Fruit fly (Drosophila melanogaster): ENCODE measurements around the gene CG3226.

CG3226 gene

dm6 chrX:6662876-6663551 lies 9.0 kb upstream of the CG3226 start (continued):
- TF ChIP-seq CG17829 (tag; optimal IDR thresholded peaks at IDR 0.05) (peak; percentile 25), CG6272 (GFP tag; IDR thresholded peaks at IDR 0.05) (no peak), lilli (GFP tag; optimal IDR thresholded peaks at IDR 0.05) (peak; percentile 30), ranshi (GFP tag; IDR thresholded peaks at IDR 0.05) (peak; percentile 38; the same call in 1 of the 2 replicates), CG13624 (GFP tag; optimal IDR thresholded peaks at IDR 0.05) (peak; percentile 17), vvl (GFP tag; IDR thresholded peaks at IDR 0.05) (peak; percentile 47), eve (GFP tag; optimal IDR thresholded peaks at IDR 0.05) (peak in 1 of 2 experiments; percentile 59), lab (GFP tag; optimal IDR thresholded peaks at IDR 0.05) (peak; percentile 58), CG18599 (GFP tag; optimal IDR thresholded peaks at IDR 0.05) (peak; percentile 49), CG10654 (GFP tag; optimal IDR thresholded peaks at IDR 0.05) (peak; percentile 22), repo (GFP tag; optimal IDR thresholded peaks at IDR 0.05) (no peak), row (GFP tag; IDR thresholded peaks at IDR 0.05) (peak; percentile 68), dpn (GFP tag; optimal IDR thresholded peaks at IDR 0.05) (peak; percentile 30 to 58), Med (GFP tag) (peak; percentile 84), Mrtf (GFP tag; IDR thresholded peaks at IDR 0.05) (0 out of 3 replicates have a peak, but pooled peaks have one; percentile 32), CG17328 (GFP tag; IDR thresholded peaks at IDR 0.05) (peak; percentile 35; the same call in 1 of the 2 replicates), CG4282 (GFP tag; optimal IDR thresholded peaks at IDR 0.05) (no peak), dmrt99B (tag; optimal IDR thresholded peaks at IDR 0.05) (peak; percentile 58), CG6689 (GFP tag; IDR thresholded peaks at IDR 0.05) (peak; percentile 53; the same call in 1 of the 2 replicates), slbo (GFP tag; IDR thresholded peaks at IDR 0.05) (peak; percentile 65), oc (tag; optimal IDR thresholded peaks at IDR 0.05) (peak; percentile 9), CG11560 (tag; IDR thresholded peaks at IDR 0.05) (no peak), CG31388 (GFP tag; optimal IDR thresholded peaks at IDR 0.05) (no peak), Abd-B (GFP tag; optimal IDR thresholded peaks at IDR 0.05) (peak; percentile 18), dm (GFP tag; optimal IDR thresholded peaks at IDR 0.05) (peak; percentile 18), Mad (GFP tag; optimal IDR thresholded peaks at IDR 0.05) (peak; percentile 35), chif (GFP tag; optimal IDR thresholded peaks at IDR 0.05) (peak; percentile 19 to 21), grau (tag; optimal IDR thresholded peaks at IDR 0.05) (peak; percentile 46), E2f1 (GFP tag; IDR thresholded peaks at IDR 0.05) (0 out of 2 replicates have a peak, but pooled peaks have one; percentile 40), CG15601 (tag; optimal IDR thresholded peaks at IDR 0.05) (peak; percentile 5), H2.0 (GFP tag; IDR thresholded peaks at IDR 0.05) (peak; percentile 49; the same call in 1 of the 2 replicates), Hr3 (GFP tag; optimal IDR thresholded peaks at IDR 0.05) (peak; percentile 1), CG31441 (GFP tag; IDR thresholded peaks at IDR 0.05) (peak; percentile 46), bcd (GFP tag; optimal IDR thresholded peaks at IDR 0.05) (peak; percentile 21), dan (GFP tag; IDR thresholded peaks at IDR 0.05) (no peak), so (GFP tag; IDR thresholded peaks at IDR 0.05) (peak; percentile 49; the same call in 1 of the 3 replicates), CG11398 (GFP tag; optimal IDR thresholded peaks at IDR 0.05) (peak; percentile 16), CG10321 (GFP tag; IDR thresholded peaks at IDR 0.05) (no peak), CG12219 (GFP tag; optimal IDR thresholded peaks at IDR 0.05) (peak; percentile 46), CG1233 (GFP tag; optimal IDR thresholded peaks at IDR 0.05) (no peak), chn (GFP tag; optimal IDR thresholded peaks at IDR 0.05) (peak; percentile 12), Ssrp (tag; optimal IDR thresholded peaks at IDR 0.05) (peak; percentile 68), Antp (GFP tag; optimal IDR thresholded peaks at IDR 0.05) (peak; percentile 48), CG30431 (GFP tag; optimal IDR thresholded peaks at IDR 0.05) (no peak), pros (GFP tag; optimal IDR thresholded peaks at IDR 0.05) (no peak), YL-1 (GFP tag; optimal IDR thresholded peaks at IDR 0.05) (no peak), Oaz (GFP tag; IDR thresholded peaks at IDR 0.05) (0 out of 2 replicates have a peak, but pooled peaks have one; percentile 32), zf30C (GFP tag; optimal IDR thresholded peaks at IDR 0.05) (no peak), CG34422 (GFP tag; IDR thresholded peaks at IDR 0.05) (0 out of 3 replicates have a peak, but pooled peaks have one; percentile 52), CG8281 (tag; optimal IDR thresholded peaks at IDR 0.05) (no peak)

Measured in whole organism, embryonic.